Worm (Caenorhabditis elegans): Measurements from ENCODE around the gene ZC449.5.

ce11 chrX:5061763-5062162, 24.2 kb upstream of the ZC449.5 start:
- TF ChIP-seq hmg-4 (GFP tag; optimal IDR thresholded peaks at IDR 0.05) = no peak
- TF ChIP-seq flt-1 (GFP tag; IDR thresholded peaks at IDR 0.05) = no peak
- TF ChIP-seq sea-1 (GFP tag; conservative IDR thresholded peaks at IDR 0.05) = no peak
- TF ChIP-seq scrt-1 (GFP tag; IDR thresholded peaks at IDR 0.05) = no peak
- no peak for TF ChIP-seq tbx-11 (GFP tag; IDR thresholded peaks at IDR 0.05)
- no peak for TF ChIP-seq ama-1 (optimal IDR thresholded peaks at IDR 0.05)
- TF ChIP-seq ceh-36 (tag; optimal IDR thresholded peaks at IDR 0.05) = no peak
- TF ChIP-seq hnd-1 (tag; optimal IDR thresholded peaks at IDR 0.05) = no peak
